Fruit fly (Drosophila melanogaster): ENCODE measurements around the gene Tim9b.

Tim9b gene

dm6 chrX:19578908-19579647 is 39.3 kb downstream of the Tim9b start:
- TF ChIP-seq Crg-1 (GFP tag; optimal IDR thresholded peaks at IDR 0.05) (no peak), Hr96 (GFP tag; optimal IDR thresholded peaks at IDR 0.05) (peak; percentile 62), kay (GFP tag; ENCODE audit: borderline replicate concordance) (no peak), CG5204 (GFP tag; optimal IDR thresholded peaks at IDR 0.05) (no peak), ovo (GFP tag; optimal IDR thresholded peaks at IDR 0.05) (no peak), CG1620 (GFP tag; optimal IDR thresholded peaks at IDR 0.05) (no peak), CG12768 (GFP tag; optimal IDR thresholded peaks at IDR 0.05) (no peak), toe (GFP tag; optimal IDR thresholded peaks at IDR 0.05) (no peak), Clk (GFP tag; optimal IDR thresholded peaks at IDR 0.05) (no peak), Mnt (GFP tag; optimal IDR thresholded peaks at IDR 0.05) (peak; percentile 26), cnc (optimal IDR thresholded peaks at IDR 0.05) (no peak), CG14711 (tag; optimal IDR thresholded peaks at IDR 0.05) (no peak), bab1 (GFP tag; optimal IDR thresholded peaks at IDR 0.05) (no peak), CG7045 (GFP tag; optimal IDR thresholded peaks at IDR 0.05) (no peak), CG11617 (GFP tag; optimal IDR thresholded peaks at IDR 0.05) (peak; percentile 18), cic (GFP tag; optimal IDR thresholded peaks at IDR 0.05) (no peak), tj (GFP tag; optimal IDR thresholded peaks at IDR 0.05) (peak; percentile 41), pad (GFP tag; optimal IDR thresholded peaks at IDR 0.05) (peak; percentile 31), CG33017 (tag; optimal IDR thresholded peaks at IDR 0.05) (peak; percentile 2), CG7101 (tag; optimal IDR thresholded peaks at IDR 0.05) (peak; percentile 30)

- TF ChIP-seq ovo (GFP tag; optimal IDR thresholded peaks at IDR 0.05) (peak; percentile 87), Crg-1 (GFP tag; optimal IDR thresholded peaks at IDR 0.05) (no peak), Clk (GFP tag; optimal IDR thresholded peaks at IDR 0.05) (no peak), CG11617 (GFP tag; optimal IDR thresholded peaks at IDR 0.05) (peak; percentile 27), pad (GFP tag; optimal IDR thresholded peaks at IDR 0.05) (peak; percentile 95), Mnt (GFP tag; optimal IDR thresholded peaks at IDR 0.05) (peak; percentile 80), CG7101 (tag; optimal IDR thresholded peaks at IDR 0.05) (no peak), bab1 (GFP tag; optimal IDR thresholded peaks at IDR 0.05) (no peak), CG12768 (GFP tag; optimal IDR thresholded peaks at IDR 0.05) (peak; percentile 18), tj (GFP tag; optimal IDR thresholded peaks at IDR 0.05) (peak; percentile 44), CG33017 (tag; optimal IDR thresholded peaks at IDR 0.05) (no peak), kay (GFP tag; ENCODE audit: borderline replicate concordance) (no peak), Hr96 (GFP tag; optimal IDR thresholded peaks at IDR 0.05) (no peak), CG7045 (GFP tag; optimal IDR thresholded peaks at IDR 0.05) (no peak)
These were observed 40.3 kb downstream of the Tim9b start for dm6 chrX:19577940-19578632.

dm6 chrX:19573687-19574086 is 44.6 kb downstream of the Tim9b start:
- no peak for TF ChIP-seq tj (GFP tag; optimal IDR thresholded peaks at IDR 0.05)
- peak; percentile 85 for TF ChIP-seq ovo (GFP tag; optimal IDR thresholded peaks at IDR 0.05)
- TF ChIP-seq pad (GFP tag; optimal IDR thresholded peaks at IDR 0.05), result peak; percentile 10
